Worm (Caenorhabditis elegans) whole organism, L2 larva: ENCODE measurements around the gene F53F1.2.

Source experiments
- aly-2 ChIP-seq: fragments of 150-350 bp; optimal IDR thresholded peaks from 2 replicates; lab custom pipeline; 2014; ENCODE audit warnings: missing biosample characterization, missing genetic modification characterization
- egl-27 ChIP-seq: sonication (generic microtip); optimal IDR thresholded peaks from 3 replicates; lab custom pipeline; 2017; ENCODE audit warnings: missing biosample characterization, missing genetic modification reagents, missing genetic modification characterization
- lin-39 ChIP-seq: fragments of 150-350 bp; optimal IDR thresholded peaks from 2 replicates; lab custom pipeline; 2014; ENCODE audit warnings: missing biosample characterization, missing genetic modification reagents, missing genetic modification characterization
- lsy-2 ChIP-seq, 2 experiments: fragments of 150-350 bp in 1 of 2; sonication (generic microtip) in 1 of 2; optimal IDR thresholded peaks; 2 replicates each; lab custom pipeline; 2014 to 2017; ENCODE audit warnings: missing biosample characterization in 2 of 2, missing genetic modification characterization in 2 of 2
- mab-5 ChIP-seq: fragments of 150-350 bp; optimal IDR thresholded peaks from 2 replicates; lab custom pipeline; 2014; ENCODE audit warnings: missing biosample characterization, missing genetic modification characterization
- mdl-1 ChIP-seq, 2 experiments: fragments of 150-350 bp in 1 of 2; sonication (generic microtip) in 1 of 2; optimal IDR thresholded peaks; 2 replicates each; lab custom pipeline; 2017; ENCODE audit warnings: missing biosample characterization in 2 of 2, missing genetic modification characterization in 2 of 2
- nhr-10 ChIP-seq: sonication (generic microtip); optimal IDR thresholded peaks from 2 replicates; lab custom pipeline; 2017; ENCODE audit warnings: missing biosample characterization, missing genetic modification characterization
- nhr-237 ChIP-seq: fragments of 150-350 bp; optimal IDR thresholded peaks from 2 replicates; lab custom pipeline; 2014; ENCODE audit warnings: missing biosample characterization, missing genetic modification characterization
- skn-1 ChIP-seq: sonication (generic microtip); optimal IDR thresholded peaks from 2 replicates; lab custom pipeline; 2017; ENCODE audit warnings: missing biosample characterization, missing genetic modification characterization
- unc-55 ChIP-seq: fragments of 150-350 bp; sonication (generic microtip); optimal IDR thresholded peaks from 3 replicates; lab custom pipeline; 2014; ENCODE audit warnings: missing biosample characterization, missing genetic modification reagents, missing genetic modification characterization
- zag-1 ChIP-seq: fragments of 150-350 bp; optimal IDR thresholded peaks from 2 replicates; lab custom pipeline; 2014; ENCODE audit warnings: missing biosample characterization, missing genetic modification characterization
- ztf-11 ChIP-seq: sonication (generic microtip); optimal IDR thresholded peaks from 2 replicates; lab custom pipeline; 2017; ENCODE audit warnings: missing biosample characterization, missing genetic modification characterization

- TF ChIP-seq lin-39 (no peak), ztf-11 (tag; lab: Kevin White, UChicago) (no peak), mdl-1 (tag; optimal IDR thresholded peaks at IDR 0.05; lab: Kevin White, UChicago) (no peak), egl-27 (tag; lab: Kevin White, UChicago) (no peak), zag-1 (tag; lab: Kevin White, UChicago) (no peak), unc-55 (GFP tag; lab: Kevin White, UChicago) (no peak), nhr-237 (tag; lab: Kevin White, UChicago) (no peak), nhr-10 (tag; lab: Kevin White, UChicago) (no peak), skn-1 (tag; lab: Kevin White, UChicago) (no peak), aly-2 (no peak), lsy-2 (tag; optimal IDR thresholded peaks at IDR 0.05; lab: Kevin White, UChicago) (no peak), mab-5 (no peak)
Observed at ce11 chrV:13394968-13395367, 11.6 kb upstream of the F53F1.2 start.
